Fruit fly (Drosophila melanogaster): ENCODE results near the gene TyrRS.
A peak's percentile ranks its signal among the peaks of the same experiment; 100 is the strongest.

Gene TyrRS

DNA sequence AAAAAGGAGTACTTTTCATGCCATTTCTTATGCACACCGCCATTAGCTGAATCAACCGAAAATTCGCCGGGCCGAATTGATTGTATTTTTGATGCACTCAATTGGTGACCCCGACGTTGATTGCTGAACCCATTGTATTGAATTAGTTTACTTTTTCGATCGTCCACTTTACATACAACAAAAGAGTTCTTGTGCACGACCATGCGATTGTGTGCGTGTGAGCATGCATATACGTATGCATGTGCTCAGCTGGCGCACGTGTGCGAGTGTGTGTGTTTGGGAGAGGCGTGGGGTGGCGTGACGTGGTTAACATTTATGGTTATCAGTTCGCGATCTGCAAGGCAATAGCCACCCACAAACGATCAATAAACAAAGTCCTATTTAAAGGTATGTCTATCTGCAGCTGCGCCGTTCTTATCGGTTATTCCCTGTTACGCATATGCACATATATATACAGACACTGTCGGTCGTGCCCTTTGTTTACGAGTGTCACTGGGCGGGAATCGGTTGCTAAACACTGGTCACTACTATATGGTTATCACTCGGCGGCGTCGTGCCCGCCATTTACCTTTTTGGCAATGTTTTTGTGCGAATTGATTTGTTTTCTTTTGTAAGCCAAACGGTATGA is 33.7 kb downstream of the TyrRS start:
- TF ChIP-seq GATAd (GFP tag; optimal IDR thresholded peaks at IDR 0.05), result no peak
- no peak for TF ChIP-seq Jra (GFP tag; optimal IDR thresholded peaks at IDR 0.05)
- TF ChIP-seq Hr83 (GFP tag; optimal IDR thresholded peaks at IDR 0.05; ENCODE audit: poor library complexity, severe bottlenecking), result no peak
- TF ChIP-seq Hr78 (GFP tag; optimal IDR thresholded peaks at IDR 0.05), result no peak
- no peak for TF ChIP-seq CG9705 (GFP tag; optimal IDR thresholded peaks at IDR 0.05)
- no peak for TF ChIP-seq foxo (GFP tag; optimal IDR thresholded peaks at IDR 0.05)
- no peak for TF ChIP-seq usp (GFP tag; optimal IDR thresholded peaks at IDR 0.05)
- TF ChIP-seq jim (GFP tag; optimal IDR thresholded peaks at IDR 0.05), result no peak
- TF ChIP-seq Mio (GFP tag; optimal IDR thresholded peaks at IDR 0.05), result no peak
- TF ChIP-seq OdsH (GFP tag; optimal IDR thresholded peaks at IDR 0.05), result peak; percentile 43
- TF ChIP-seq sage (GFP tag; optimal IDR thresholded peaks at IDR 0.05), result no peak
- no peak for TF ChIP-seq psq (GFP tag; optimal IDR thresholded peaks at IDR 0.05)
- no peak for TF ChIP-seq dsf (GFP tag; optimal IDR thresholded peaks at IDR 0.05; ENCODE audit: borderline replicate concordance)
- no peak for TF ChIP-seq pan (optimal IDR thresholded peaks at IDR 0.05)
- no peak for TF ChIP-seq CG32264 (GFP tag; optimal IDR thresholded peaks at IDR 0.05)
- TF ChIP-seq h (GFP tag; optimal IDR thresholded peaks at IDR 0.05), result peak; percentile 66
- peak; percentile 3 for TF ChIP-seq Rel (GFP tag; optimal IDR thresholded peaks at IDR 0.05)
- peak; percentile 62 for TF ChIP-seq Rel (tag; optimal IDR thresholded peaks at IDR 0.05)
- TF ChIP-seq Vsx2 (GFP tag; optimal IDR thresholded peaks at IDR 0.05; ENCODE audit: partially characterized antibody), result no peak
- TF ChIP-seq Sp1 (GFP tag; optimal IDR thresholded peaks at IDR 0.05), result peak; percentile 14
- TF ChIP-seq N (GFP tag; optimal IDR thresholded peaks at IDR 0.05), result peak; percentile 38
- peak; percentile 87 for TF ChIP-seq CrebA (GFP tag; optimal IDR thresholded peaks at IDR 0.05; ENCODE audit: borderline replicate concordance)
- TF ChIP-seq Hnf4 (GFP tag; optimal IDR thresholded peaks at IDR 0.05), result peak; percentile 29
- peak; percentile 0 for TF ChIP-seq woc (GFP tag; optimal IDR thresholded peaks at IDR 0.05)
- TF ChIP-seq Abd-B (GFP tag; optimal IDR thresholded peaks at IDR 0.05), result no peak
- TF ChIP-seq Myc (optimal IDR thresholded peaks at IDR 0.05), result no peak
- peak; percentile 2 for TF ChIP-seq br (GFP tag; optimal IDR thresholded peaks at IDR 0.05)
- no peak for TF ChIP-seq HLH106 (tag; optimal IDR thresholded peaks at IDR 0.05)
- TF ChIP-seq fru (GFP tag; optimal IDR thresholded peaks at IDR 0.05), result no peak
- no peak for TF ChIP-seq rgr (GFP tag; optimal IDR thresholded peaks at IDR 0.05)

DNA sequence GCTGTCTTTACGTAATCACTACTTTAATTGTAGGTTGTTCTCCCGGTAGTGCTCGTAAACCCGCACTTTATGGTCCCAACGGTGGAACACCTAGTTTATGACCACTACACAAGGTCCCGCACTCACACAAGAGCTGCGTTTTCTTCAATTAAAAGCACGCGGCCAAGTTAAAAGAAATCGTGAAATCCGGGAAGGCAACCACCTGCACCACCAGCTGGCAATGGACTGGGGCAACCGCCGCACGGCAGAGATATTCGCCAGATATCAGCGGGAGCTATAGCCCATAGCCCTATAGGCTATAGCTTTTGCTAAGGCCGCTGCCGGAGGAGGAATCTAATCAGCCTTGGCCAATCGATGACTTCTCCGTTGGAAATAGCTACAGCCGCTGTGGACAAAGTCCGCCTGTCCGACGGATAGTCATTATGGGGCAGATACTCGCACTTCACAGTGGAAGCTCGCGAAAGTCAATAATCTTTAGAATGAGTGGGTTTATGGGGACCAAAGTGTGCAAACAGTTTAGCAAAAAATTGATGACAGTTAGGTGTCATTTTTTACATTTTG is 34.9 kb downstream of the TyrRS start:
- TF ChIP-seq Myc (optimal IDR thresholded peaks at IDR 0.05), result no peak
- TF ChIP-seq h (GFP tag; optimal IDR thresholded peaks at IDR 0.05), result peak; percentile 12

DNA sequence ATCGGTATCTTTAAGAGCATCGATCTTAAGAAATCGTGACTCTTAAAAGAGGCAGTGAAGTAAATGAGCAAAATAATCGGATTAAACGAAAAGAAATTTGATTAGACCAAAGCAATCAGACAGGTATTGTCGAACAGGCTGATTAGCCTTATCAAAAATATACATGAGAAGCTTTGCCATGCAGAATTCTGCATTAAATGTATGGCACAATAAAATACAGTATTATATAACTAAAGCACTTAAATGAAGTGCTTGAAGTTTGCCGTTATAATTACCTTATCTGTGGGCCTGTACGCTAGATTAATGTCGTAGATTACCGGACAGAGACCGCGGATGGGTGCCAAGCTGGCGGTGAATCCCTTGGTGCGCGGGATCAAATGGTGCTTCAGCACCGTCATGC is 36.0 kb downstream of the TyrRS start:
- TF ChIP-seq ey (GFP tag; optimal IDR thresholded peaks at IDR 0.05) (no peak), Rel (GFP tag; optimal IDR thresholded peaks at IDR 0.05) (no peak), Rel (tag; optimal IDR thresholded peaks at IDR 0.05) (peak; percentile 1)

DNA sequence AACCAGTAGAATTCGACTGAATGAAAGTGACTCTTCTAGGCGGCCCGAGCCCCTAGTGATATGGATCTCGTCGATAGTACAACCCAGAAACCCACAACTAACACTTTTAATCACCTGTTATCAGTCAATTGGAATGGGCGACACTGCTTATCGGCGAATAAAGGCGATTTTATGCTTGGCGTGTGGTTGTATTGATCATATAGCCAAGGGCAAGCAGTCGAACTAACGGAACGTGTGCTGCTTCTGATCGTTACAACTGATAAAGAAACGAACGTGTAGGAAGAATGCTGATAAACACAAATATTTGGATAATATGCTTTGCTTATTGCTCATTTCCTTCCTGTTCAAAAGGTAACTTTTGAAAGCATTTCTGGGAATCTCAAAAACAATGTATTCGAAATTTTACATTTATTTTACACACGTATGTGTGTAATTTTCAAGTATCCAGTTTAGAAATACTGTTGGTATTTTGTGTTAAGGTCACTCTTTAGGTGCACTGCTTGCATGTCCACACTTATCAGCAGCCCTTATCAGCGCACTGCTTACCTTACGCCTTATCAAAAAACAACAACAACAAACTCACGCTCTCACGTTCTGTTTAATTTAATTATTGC is 37.8 kb downstream of the TyrRS start, which contains the start of gene Agpat4:
TSS of gene Agpat4 (minus strand) at position 387 of the 614 bp plus-strand sequence.
- TF ChIP-seq Myc (optimal IDR thresholded peaks at IDR 0.05) (peak; percentile 10), HLH106 (tag; optimal IDR thresholded peaks at IDR 0.05) (no peak), pan (optimal IDR thresholded peaks at IDR 0.05) (no peak), GATAd (GFP tag; optimal IDR thresholded peaks at IDR 0.05) (peak; percentile 96), fru (GFP tag; optimal IDR thresholded peaks at IDR 0.05) (peak; percentile 31), sv (GFP tag; optimal IDR thresholded peaks at IDR 0.05) (no peak), dmrt93B (GFP tag; optimal IDR thresholded peaks at IDR 0.05) (no peak), Mio (GFP tag; optimal IDR thresholded peaks at IDR 0.05) (no peak), ey (GFP tag; optimal IDR thresholded peaks at IDR 0.05) (no peak), woc (GFP tag; optimal IDR thresholded peaks at IDR 0.05) (no peak), Dif (GFP tag; optimal IDR thresholded peaks at IDR 0.05; ENCODE audit: partially characterized antibody) (no peak), Hnf4 (GFP tag; optimal IDR thresholded peaks at IDR 0.05) (no peak), CG9705 (GFP tag; optimal IDR thresholded peaks at IDR 0.05) (no peak), OdsH (GFP tag; optimal IDR thresholded peaks at IDR 0.05) (no peak), Jra (GFP tag; optimal IDR thresholded peaks at IDR 0.05) (no peak), psq (GFP tag; optimal IDR thresholded peaks at IDR 0.05) (no peak), rgr (GFP tag; optimal IDR thresholded peaks at IDR 0.05) (no peak), Rel (GFP tag; optimal IDR thresholded peaks at IDR 0.05) (no peak), Rel (tag; optimal IDR thresholded peaks at IDR 0.05) (no peak), N (GFP tag; optimal IDR thresholded peaks at IDR 0.05) (no peak), br (GFP tag; optimal IDR thresholded peaks at IDR 0.05) (no peak)

All from whole organism, wandering third instar larva.